Worm (Caenorhabditis elegans) whole organism, L1 larva: ENCODE data around the gene ZK829.3.

Experiments used
- C16A3.4 ChIP-seq: fragments of 150-350 bp; optimal IDR thresholded peaks from 2 replicates; lab custom pipeline; 2014; ENCODE audit warnings: missing biosample characterization, missing genetic modification characterization
- F16B12.6 ChIP-seq: fragments of 150-350 bp; optimal IDR thresholded peaks from 2 replicates; lab custom pipeline; 2014; ENCODE audit warnings: missing biosample characterization, missing genetic modification characterization
- blmp-1 ChIP-seq: fragments of 150-350 bp; optimal IDR thresholded peaks from 2 replicates; lab custom pipeline; 2014; ENCODE audit warnings: missing biosample characterization, missing genetic modification characterization
- ceh-63 ChIP-seq: fragments of 200-800 bp; sonication (Bioruptor generic); optimal IDR thresholded peaks from 2 replicates; lab custom pipeline; 2018; ENCODE audit warnings: mild to moderate bottlenecking, missing genetic modification characterization, missing compliant biosample characterization
- ceh-8 ChIP-seq: fragments of 200-800 bp; sonication (Bioruptor generic); optimal IDR thresholded peaks from 2 replicates; lab custom pipeline; 2018; ENCODE audit warnings: mild to moderate bottlenecking, missing genetic modification characterization, moderate library complexity, missing compliant biosample characterization
- ceh-82 ChIP-seq, 3 experiments: fragments of 150-350 bp in 1 of 3; sonication (generic microtip) in 2 of 3; optimal IDR thresholded peaks; 2 replicates each; lab custom pipeline; 2014 to 2017; ENCODE audit warnings: missing biosample characterization in 3 of 3, missing genetic modification characterization in 3 of 3
- ceh-88 ChIP-seq: fragments of 200-800 bp; sonication (Bioruptor generic); IDR thresholded peaks from 2 replicates; pipeline ENCODE4 v1.3.6; 2022; ENCODE audit warnings: missing genetic modification characterization, missing compliant biosample characterization
- dpl-1 ChIP-seq, 3 experiments: fragments of 150-350 bp in 2 of 3; sonication (generic microtip) in 1 of 3; optimal IDR thresholded peaks; 2 replicates each; lab custom pipeline; 2014 to 2017; ENCODE audit warnings: missing biosample characterization in 3 of 3, missing genetic modification characterization in 3 of 3, missing genetic modification reagents in 3 of 3
- efl-1 ChIP-seq, 4 experiments: fragments of 150-350 bp; optimal IDR thresholded peaks in 3 of 4; peaks in 1 of 4; 1 replicate in 1 of 4; 2 replicates in 3 of 4; lab custom pipeline; 2014; ENCODE audit warnings: missing biosample characterization in 2 of 4, missing genetic modification characterization in 2 of 4, missing genetic modification reagents in 2 of 4
- egl-13 ChIP-seq: sonication (generic microtip); optimal IDR thresholded peaks from 2 replicates; lab custom pipeline; 2016; ENCODE audit warnings: missing genotype, missing genetic modification reagents, missing genetic modification characterization, missing compliant biosample characterization
- egl-27 ChIP-seq, 2 experiments: fragments of 150-350 bp in 1 of 2; sonication (generic microtip); optimal IDR thresholded peaks; 3 replicates each; lab custom pipeline; 2017 to 2018; ENCODE audit warnings: missing biosample characterization in 2 of 2, missing genetic modification characterization in 2 of 2, missing genetic modification reagents in 2 of 2
- elt-2 ChIP-seq: sonication (generic microtip); optimal IDR thresholded peaks from 2 replicates; lab custom pipeline; 2016; ENCODE audit warnings: missing genetic modification characterization, mild to moderate bottlenecking, inconsistent platforms, missing compliant biosample characterization, missing genetic modification reagents
- elt-3 ChIP-seq, 6 experiments: fragments of 150-350 bp in 1 of 6; sonication (generic microtip); optimal IDR thresholded peaks; 2 replicates each; lab custom pipeline; 2017 to 2018; ENCODE audit warnings: missing biosample characterization in 6 of 6, missing genetic modification characterization in 6 of 6, inconsistent platforms in 1 of 6
- fkh-10 ChIP-seq: sonication (generic microtip); optimal IDR thresholded peaks from 2 replicates; lab custom pipeline; 2017; ENCODE audit warnings: missing biosample characterization, missing genetic modification reagents, missing genetic modification characterization
- fkh-4 ChIP-seq: sonication (generic microtip); optimal IDR thresholded peaks from 2 replicates; lab custom pipeline; 2016; ENCODE audit warnings: missing compliant biosample characterization, missing genetic modification characterization, borderline replicate concordance
- grh-1 ChIP-seq: fragments of 200-800 bp; sonication (Bioruptor generic); IDR thresholded peaks from 2 replicates; pipeline ENCODE4 v1.3.6; 2022; ENCODE audit warnings: missing genetic modification reagents, missing genetic modification characterization, missing compliant biosample characterization
- hlh-4 ChIP-seq: sonication (generic microtip); optimal IDR thresholded peaks from 2 replicates; lab custom pipeline; 2016; ENCODE audit warnings: mild to moderate bottlenecking, missing genetic modification characterization, missing compliant biosample characterization
- hpl-2 ChIP-seq: fragments of 150-350 bp; optimal IDR thresholded peaks from 2 replicates; lab custom pipeline; 2014; ENCODE audit warnings: missing biosample characterization, missing genetic modification reagents, missing genetic modification characterization
- isw-1 ChIP-seq: fragments of 200-800 bp; sonication (Bioruptor generic); IDR thresholded peaks from 2 replicates; pipeline ENCODE4 v1.3.6; 2022; ENCODE audit warnings: missing genetic modification characterization, missing compliant biosample characterization
- lin-15B ChIP-seq: fragments of 150-350 bp; sonication (generic microtip); optimal IDR thresholded peaks from 3 replicates; lab custom pipeline; 2014; ENCODE audit warnings: missing biosample characterization, missing genetic modification characterization
- lir-3 ChIP-seq: sonication (generic microtip); optimal IDR thresholded peaks from 2 replicates; lab custom pipeline; 2016; ENCODE audit warnings: mild to moderate bottlenecking, missing genetic modification characterization, moderate library complexity, missing compliant biosample characterization; ENCODE audit not compliant: poor library complexity
- mdl-1 ChIP-seq, 2 experiments: fragments of 150-350 bp; optimal IDR thresholded peaks; 2 replicates each; lab custom pipeline; 2014 to 2017; ENCODE audit warnings: missing biosample characterization in 2 of 2, missing genetic modification characterization in 2 of 2, inconsistent platforms in 1 of 2
- mef-2 ChIP-seq: fragments of 150-350 bp; optimal IDR thresholded peaks from 2 replicates; lab custom pipeline; 2014; ENCODE audit warnings: missing biosample characterization, missing genetic modification characterization
- mep-1 ChIP-seq: fragments of 150-350 bp; optimal IDR thresholded peaks from 2 replicates; lab custom pipeline; 2014; ENCODE audit warnings: missing biosample characterization, missing genetic modification characterization
- nhr-19 ChIP-seq: fragments of 200-800 bp; sonication (Bioruptor generic); conservative IDR thresholded peaks from 2 replicates; pipeline ENCODE4 v1.3.6; 2022; ENCODE audit warnings: missing genetic modification characterization, missing compliant biosample characterization
- nhr-20 ChIP-seq: sonication (generic microtip); optimal IDR thresholded peaks from 2 replicates; lab custom pipeline; 2016; ENCODE audit warnings: mild to moderate bottlenecking, missing genetic modification characterization, missing compliant biosample characterization
- nhr-237 ChIP-seq: fragments of 150-350 bp; optimal IDR thresholded peaks from 2 replicates; lab custom pipeline; 2014; ENCODE audit warnings: missing biosample characterization, missing genetic modification characterization
- nhr-28 ChIP-seq: fragments of 150-350 bp; optimal IDR thresholded peaks from 2 replicates; lab custom pipeline; 2014; ENCODE audit warnings: missing biosample characterization, missing genetic modification characterization
- nhr-47 ChIP-seq: sonication (generic microtip); optimal IDR thresholded peaks from 2 replicates; lab custom pipeline; 2016; ENCODE audit warnings: mild to moderate bottlenecking, missing genetic modification characterization, moderate library complexity, missing compliant biosample characterization
- nhr-71 ChIP-seq: sonication (generic microtip); optimal IDR thresholded peaks from 2 replicates; lab custom pipeline; 2016; ENCODE audit warnings: mild to moderate bottlenecking, missing genetic modification characterization, moderate library complexity, missing compliant biosample characterization
- nhr-76 ChIP-seq: sonication (generic microtip); optimal IDR thresholded peaks from 2 replicates; lab custom pipeline; 2017; ENCODE audit warnings: missing biosample characterization, missing genetic modification characterization
- nhr-85 ChIP-seq: sonication (generic microtip); peaks from one replicate; lab custom pipeline; 2016; ENCODE audit warnings: missing genetic modification characterization, inconsistent platforms, missing compliant biosample characterization
- nhr-90 ChIP-seq: sonication (generic microtip); optimal IDR thresholded peaks from 2 replicates; lab custom pipeline; 2016; ENCODE audit warnings: mild to moderate bottlenecking, missing genetic modification characterization, missing compliant biosample characterization; ENCODE audit not compliant: poor library complexity
- pax-3 ChIP-seq: fragments of 200-800 bp; sonication (Bioruptor generic); optimal IDR thresholded peaks from 2 replicates; lab custom pipeline; 2018; ENCODE audit warnings: mild to moderate bottlenecking, missing genetic modification characterization, moderate library complexity, missing compliant biosample characterization
- rnt-1 ChIP-seq: sonication (generic microtip); optimal IDR thresholded peaks from 2 replicates; lab custom pipeline; 2016; ENCODE audit warnings: mild to moderate bottlenecking, missing genetic modification characterization, moderate library complexity, missing compliant biosample characterization
- skn-1 ChIP-seq: fragments of 150-350 bp; optimal IDR thresholded peaks from 2 replicates; lab custom pipeline; 2014; ENCODE audit warnings: missing biosample characterization, missing genetic modification characterization
- snpc-4 ChIP-seq: fragments of 150-350 bp; optimal IDR thresholded peaks from 2 replicates; lab custom pipeline; 2014; ENCODE audit warnings: missing biosample characterization, missing genetic modification characterization
- snu-23 ChIP-seq: sonication (generic microtip); optimal IDR thresholded peaks from 2 replicates; lab custom pipeline; 2016; ENCODE audit warnings: missing genetic modification characterization, missing compliant biosample characterization
- sox-4 ChIP-seq: sonication (generic microtip); optimal IDR thresholded peaks from 2 replicates; lab custom pipeline; 2016; ENCODE audit warnings: missing genetic modification characterization, missing compliant biosample characterization
- swsn-7 ChIP-seq: sonication (generic microtip); optimal IDR thresholded peaks from 2 replicates; lab custom pipeline; 2016; ENCODE audit warnings: missing genetic modification characterization, missing compliant biosample characterization
- unc-62 ChIP-seq: fragments of 150-350 bp; optimal IDR thresholded peaks from 2 replicates; lab custom pipeline; 2014; ENCODE audit warnings: missing biosample characterization, missing genetic modification reagents, missing genetic modification characterization
- unc-98 ChIP-seq: fragments of 200-800 bp; sonication (Bioruptor generic); IDR thresholded peaks from 2 replicates; pipeline ENCODE4 v1.3.6; 2022; ENCODE audit warnings: missing genetic modification characterization, missing compliant biosample characterization
- xbp-1 ChIP-seq: sonication (generic microtip); optimal IDR thresholded peaks from 2 replicates; lab custom pipeline; 2016; ENCODE audit warnings: missing genetic modification characterization, missing compliant biosample characterization
- ztf-4 ChIP-seq: fragments of 150-350 bp; optimal IDR thresholded peaks from 2 replicates; lab custom pipeline; 2014; ENCODE audit warnings: missing biosample characterization, missing genetic modification characterization

Gene ZK829.3

ce11 chrIV:11942313-11942712, 3.2 kb downstream of the ZK829.3 start, which contains the start of gene ZK829.1:
TSS of gene ZK829.1 (minus strand) at chrIV:11942413.
- TF ChIP-seq xbp-1 (no peak), nhr-28 (tag; lab: Kevin White, UChicago) (no peak), hpl-2 (GFP tag; lab: Kevin White, UChicago) (no peak)

ce11 chrIV:11938554-11938953, 7.0 kb downstream of the ZK829.3 start:
- TF ChIP-seq fkh-4 (tag; lab: Kevin White, UChicago) = no peak
- TF ChIP-seq ceh-8 = no peak
- TF ChIP-seq snpc-4 (tag; lab: Kevin White, UChicago) = no peak
- no peak for TF ChIP-seq nhr-19 (GFP tag; lab: Robert Waterston, UW)
- no peak for TF ChIP-seq nhr-237 (tag; lab: Kevin White, UChicago)
- no peak for TF ChIP-seq unc-98 (GFP tag; lab: Robert Waterston, UW)
- TF ChIP-seq egl-13 = no peak
- no peak for TF ChIP-seq ztf-4 (tag; lab: Kevin White, UChicago)
- TF ChIP-seq lir-3 (tag; lab: Kevin White, UChicago) = no peak
- peak; percentile 62 for TF ChIP-seq nhr-20 (tag; lab: Kevin White, UChicago)
- no peak for TF ChIP-seq ceh-88
- TF ChIP-seq nhr-76 = no peak
- peak; percentile 47 for TF ChIP-seq snu-23 (GFP tag; lab: Kevin White, UChicago)
- no peak for TF ChIP-seq mep-1 (tag; lab: Kevin White, UChicago)
- TF ChIP-seq egl-27 (tag; optimal IDR thresholded peaks at IDR 0.05; lab: Kevin White, UChicago) = no peak
- peak; percentile 82 for TF ChIP-seq nhr-71 (tag; lab: Kevin White, UChicago)
- no peak for TF ChIP-seq ceh-63 (GFP tag; lab: Kevin White, UChicago)
- TF ChIP-seq grh-1 (GFP tag; lab: Robert Waterston, UW) = no peak
- TF ChIP-seq nhr-85 (tag; lab: Kevin White, UChicago) = peak; percentile 26
- TF ChIP-seq, all 84 proteins: peak for 4

ce11 chrIV:11937087-11937486, 8.4 kb downstream of the ZK829.3 start, which contains the start of gene slc-5A12:
TSS of gene slc-5A12 (plus strand) at chrIV:11937419.
- no peak for TF ChIP-seq sox-4 (tag; lab: Kevin White, UChicago)
- peak; percentile 41 for TF ChIP-seq nhr-85 (tag; lab: Kevin White, UChicago)
- TF ChIP-seq blmp-1 (tag; lab: Kevin White, UChicago) = peak; percentile 72
- no peak for TF ChIP-seq mdl-1 (tag; optimal IDR thresholded peaks at IDR 0.05; lab: Kevin White, UChicago)
- TF ChIP-seq pax-3 = no peak
- no peak for TF ChIP-seq nhr-90 (tag; lab: Kevin White, UChicago)
- no peak for TF ChIP-seq efl-1 (optimal IDR thresholded peaks at IDR 0.05; lab: Kevin White, UChicago)
- no peak for TF ChIP-seq efl-1 (GFP tag; optimal IDR thresholded peaks at IDR 0.05 in 1 of 2; lab: Kevin White, UChicago)
- TF ChIP-seq F16B12.6 (tag; lab: Kevin White, UChicago) = no peak
- TF ChIP-seq elt-3 (tag; optimal IDR thresholded peaks at IDR 0.05; lab: Kevin White, UChicago) = peak in 1 of 6 experiments; percentile 1
- peak; percentile 20 for TF ChIP-seq snu-23 (GFP tag; lab: Kevin White, UChicago)

ce11 chrIV:11930572-11930971, 14.9 kb downstream of the ZK829.3 start, which contains the start of gene nhx-9:
TSS of gene nhx-9 (plus strand) at chrIV:11930872.
- TF ChIP-seq lin-15B (tag; lab: Kevin White, UChicago) (no peak), unc-98 (GFP tag; lab: Robert Waterston, UW) (no peak), F16B12.6 (tag; lab: Kevin White, UChicago) (no peak), xbp-1 (no peak), sox-4 (tag; lab: Kevin White, UChicago) (no peak), elt-3 (tag; optimal IDR thresholded peaks at IDR 0.05; lab: Kevin White, UChicago) (no peak), elt-2 (no peak)

ce11 chrIV:11928388-11928787, 17.1 kb downstream of the ZK829.3 start:
- TF ChIP-seq ceh-82 (tag; optimal IDR thresholded peaks at IDR 0.05; lab: Kevin White, UChicago) (peak in 2 of 3 experiments; percentile 27 to 35), egl-13 (no peak), nhr-19 (GFP tag; lab: Robert Waterston, UW) (peak; percentile 63), hlh-4 (tag; lab: Kevin White, UChicago) (no peak), unc-62 (GFP tag; lab: Kevin White, UChicago) (no peak), isw-1 (GFP tag; lab: Robert Waterston, UW) (no peak), dpl-1 (GFP tag; optimal IDR thresholded peaks at IDR 0.05; lab: Kevin White, UChicago) (peak in 2 of 3 experiments; percentile 14 to 16), mep-1 (tag; lab: Kevin White, UChicago) (peak; percentile 23), fkh-10 (GFP tag; lab: Kevin White, UChicago) (no peak), rnt-1 (tag; lab: Kevin White, UChicago) (peak; percentile 83), swsn-7 (peak; percentile 29), C16A3.4 (peak; percentile 43), nhr-47 (tag; lab: Kevin White, UChicago) (peak; percentile 56), skn-1 (peak; percentile 55), mef-2 (no peak), pax-3 (no peak), snu-23 (GFP tag; lab: Kevin White, UChicago) (peak; percentile 76)
